Fruit fly (Drosophila melanogaster) whole organism, embryonic: ENCODE measurements around the gene temp.

Experiments
- Bdp1 ChIP-seq: fragments of 200-800 bp; sonication (Bioruptor generic); optimal IDR thresholded peaks from 3 replicates; lab custom pipeline; 2016; ENCODE audit warnings: missing biosample characterization, missing genetic modification characterization
- CG10147 ChIP-seq: fragments of 200-800 bp; sonication (Bioruptor generic); optimal IDR thresholded peaks from 2 replicates; lab custom pipeline; 2019; ENCODE audit warnings: missing biosample characterization, mild to moderate bottlenecking, missing genetic modification characterization, moderate library complexity
- CG10267 ChIP-seq: fragments of 200-800 bp; sonication (Bioruptor generic); optimal IDR thresholded peaks from 2 replicates; lab custom pipeline; 2018; ENCODE audit warnings: missing biosample characterization, mild to moderate bottlenecking, missing genetic modification characterization, moderate library complexity
- CG11093 ChIP-seq: fragments of 200-800 bp; sonication (Bioruptor generic); IDR thresholded peaks from 3 replicates; pipeline ENCODE4 v1.3.6; 2022; ENCODE audit warnings: missing biosample characterization, missing genetic modification characterization
- CG11504 ChIP-seq: fragments of 200-800 bp; sonication (Bioruptor generic); optimal IDR thresholded peaks from 3 replicates; lab custom pipeline; 2019; ENCODE audit warnings: missing biosample characterization, mild to moderate bottlenecking, missing genetic modification characterization, moderate library complexity
- CG11723 ChIP-seq: fragments of 200-800 bp; sonication (Bioruptor generic); optimal IDR thresholded peaks from 2 replicates; lab custom pipeline; 2017; ENCODE audit warnings: missing biosample characterization, mild to moderate bottlenecking, missing genetic modification characterization
- CG12942 ChIP-seq: fragments of 200-800 bp; sonication (Bioruptor generic); optimal IDR thresholded peaks from 3 replicates; lab custom pipeline; 2016; ENCODE audit warnings: missing biosample characterization, missing genetic modification characterization
- CG14014 ChIP-seq: fragments of 200-800 bp; sonication (Bioruptor generic); IDR thresholded peaks from 2 replicates; pipeline ENCODE4 v1.3.6; 2022; ENCODE audit warnings: missing biosample characterization, missing genetic modification characterization
- CG14441 ChIP-seq: fragments of 200-800 bp; sonication (Bioruptor generic); IDR thresholded peaks from 2 replicates; pipeline ENCODE4 v1.3.6; 2022; ENCODE audit warnings: missing biosample characterization, missing genetic modification characterization
- CG15479 ChIP-seq: fragments of 200-800 bp; sonication (Bioruptor generic); optimal IDR thresholded peaks from 3 replicates; lab custom pipeline; 2019; ENCODE audit warnings: missing biosample characterization, mild to moderate bottlenecking, missing genetic modification characterization, moderate library complexity
- CG15601 ChIP-seq: fragments of 200-800 bp; sonication (Bioruptor generic); optimal IDR thresholded peaks from 3 replicates; lab custom pipeline; 2019; ENCODE audit warnings: missing biosample characterization, mild to moderate bottlenecking, missing genetic modification characterization, moderate library complexity
- CG17829 ChIP-seq: fragments of 200-800 bp; optimal IDR thresholded peaks from 2 replicates; lab custom pipeline; 2019; ENCODE audit warnings: missing biosample characterization, mild to moderate bottlenecking, missing genetic modification characterization, moderate library complexity
- CG1832 ChIP-seq: fragments of 200-800 bp; sonication (Bioruptor generic); optimal IDR thresholded peaks from 2 replicates; lab custom pipeline; 2017; ENCODE audit warnings: missing biosample characterization, mild to moderate bottlenecking, missing genetic modification characterization, inconsistent platforms
- CG30403 ChIP-seq: fragments of 200-800 bp; sonication (Bioruptor generic); optimal IDR thresholded peaks from 3 replicates; lab custom pipeline; 2016; ENCODE audit warnings: missing biosample characterization, missing genetic modification characterization
- CG3995 ChIP-seq: fragments of 200-800 bp; sonication (Bioruptor generic); optimal IDR thresholded peaks from 3 replicates; lab custom pipeline; 2016; ENCODE audit warnings: missing biosample characterization, missing genetic modification characterization
- CG43689 ChIP-seq: fragments of 200-800 bp; sonication (Bioruptor generic); IDR thresholded peaks from 2 replicates; pipeline ENCODE4 v1.3.6; 2022; ENCODE audit warnings: missing biosample characterization, missing genetic modification characterization
- CG4617 ChIP-seq: fragments of 200-800 bp; sonication (Bioruptor generic); optimal IDR thresholded peaks from 3 replicates; lab custom pipeline; 2016; ENCODE audit warnings: missing biosample characterization, missing genetic modification characterization, borderline replicate concordance
- CG6254 ChIP-seq: fragments of 200-800 bp; sonication (Bioruptor generic); optimal IDR thresholded peaks from 3 replicates; lab custom pipeline; 2017; ENCODE audit warnings: mild to moderate bottlenecking, missing biosample characterization, missing genetic modification reagents, missing genetic modification characterization
- CG7786 ChIP-seq: fragments of 200-800 bp; sonication (Bioruptor generic); optimal IDR thresholded peaks from 2 replicates; lab custom pipeline; 2016; ENCODE audit warnings: missing biosample characterization, missing genetic modification characterization
- CG7987 ChIP-seq: fragments of 200-800 bp; sonication (Bioruptor generic); optimal IDR thresholded peaks from 2 replicates; lab custom pipeline; 2018; ENCODE audit warnings: missing biosample characterization, mild to moderate bottlenecking, missing genetic modification characterization, moderate library complexity
- CkIIα-i1 ChIP-seq: fragments of 200-800 bp; sonication (Bioruptor generic); IDR thresholded peaks from 2 replicates; pipeline ENCODE4 v1.3.6; 2022; ENCODE audit warnings: missing biosample characterization, missing genetic modification characterization
- Deaf1 ChIP-seq: fragments of 200-800 bp; optimal IDR thresholded peaks from 3 replicates; lab custom pipeline; 2019; ENCODE audit warnings: missing biosample characterization, mild to moderate bottlenecking, missing genetic modification characterization, moderate library complexity
- ERR ChIP-seq: fragments of 200-800 bp; sonication (Bioruptor generic); optimal IDR thresholded peaks from 2 replicates; lab custom pipeline; 2016; ENCODE audit warnings: missing biosample characterization, missing genetic modification characterization
- Fer3 ChIP-seq: fragments of 200-800 bp; sonication (Bioruptor generic); optimal IDR thresholded peaks from 2 replicates; lab custom pipeline; 2018; ENCODE audit warnings: missing biosample characterization, mild to moderate bottlenecking, missing genetic modification characterization, moderate library complexity
- Gsc ChIP-seq: fragments of 200-800 bp; sonication (Bioruptor generic); IDR thresholded peaks from 2 replicates; pipeline ENCODE4 v1.3.6; 2022; ENCODE audit warnings: missing biosample characterization, missing genetic modification characterization
- Gug ChIP-seq: fragments of 200-800 bp; sonication (Bioruptor generic); IDR thresholded peaks from 4 replicates; pipeline ENCODE4 v1.3.6; 2022; ENCODE audit warnings: missing biosample characterization, missing genetic modification characterization
- MESR4 ChIP-seq: fragments of 200-800 bp; sonication (Bioruptor generic); optimal IDR thresholded peaks from 2 replicates; lab custom pipeline; 2018; ENCODE audit warnings: missing biosample characterization, mild to moderate bottlenecking, missing genetic modification characterization, moderate library complexity
- Oli ChIP-seq: fragments of 200-800 bp; sonication (Bioruptor generic); optimal IDR thresholded peaks from 2 replicates; lab custom pipeline; 2018; ENCODE audit warnings: missing biosample characterization, mild to moderate bottlenecking, missing genetic modification characterization, moderate library complexity
- ac ChIP-seq: fragments of 200-800 bp; sonication (Bioruptor generic); optimal IDR thresholded peaks from 3 replicates; lab custom pipeline; 2017; ENCODE audit warnings: missing biosample characterization, mild to moderate bottlenecking, missing genetic modification characterization
- az2 ChIP-seq: fragments of 200-800 bp; sonication (Bioruptor generic); optimal IDR thresholded peaks from 3 replicates; lab custom pipeline; 2016; ENCODE audit warnings: missing biosample characterization, missing genetic modification characterization
- btn ChIP-seq: fragments of 200-800 bp; sonication (Bioruptor generic); optimal IDR thresholded peaks from 2 replicates; lab custom pipeline; 2016; ENCODE audit warnings: missing biosample characterization, missing genetic modification characterization
- fd102C ChIP-seq: fragments of 200-800 bp; sonication (Bioruptor generic); optimal IDR thresholded peaks from 2 replicates; lab custom pipeline; 2018; ENCODE audit warnings: missing biosample characterization, mild to moderate bottlenecking, missing genetic modification characterization, moderate library complexity
- fd3F ChIP-seq: fragments of 200-800 bp; sonication (Bioruptor generic); optimal IDR thresholded peaks from 2 replicates; lab custom pipeline; 2018; ENCODE audit warnings: missing biosample characterization, mild to moderate bottlenecking, missing genetic modification characterization, moderate library complexity
- gcm ChIP-seq: fragments of 200-800 bp; sonication (Bioruptor generic); optimal IDR thresholded peaks from 2 replicates; lab custom pipeline; 2019; ENCODE audit warnings: missing biosample characterization, mild to moderate bottlenecking, missing genetic modification characterization, moderate library complexity
- gsb-n ChIP-seq: fragments of 200-800 bp; sonication (Bioruptor generic); optimal IDR thresholded peaks from 3 replicates; lab custom pipeline; 2018; ENCODE audit warnings: missing biosample characterization, mild to moderate bottlenecking, missing genetic modification characterization
- klu ChIP-seq: fragments of 200-800 bp; sonication (Bioruptor generic); IDR thresholded peaks from 2 replicates; pipeline ENCODE4 v1.3.6; 2022; ENCODE audit warnings: missing biosample characterization, missing genetic modification characterization
- lmd ChIP-seq: fragments of 200-800 bp; sonication (Bioruptor generic); IDR thresholded peaks from 2 replicates; pipeline ENCODE4 v1.3.6; 2022; ENCODE audit warnings: missing biosample characterization, missing genetic modification characterization
- maf-S ChIP-seq: fragments of 200-800 bp; sonication (Bioruptor generic); optimal IDR thresholded peaks from 2 replicates; lab custom pipeline; 2016; ENCODE audit warnings: missing biosample characterization, missing genetic modification characterization
- nau ChIP-seq: fragments of 200-800 bp; sonication (Bioruptor generic); optimal IDR thresholded peaks from 3 replicates; lab custom pipeline; 2017; ENCODE audit warnings: missing biosample characterization, mild to moderate bottlenecking, missing genetic modification characterization, missing genetic modification reagents
- p53 ChIP-seq: fragments of 200-800 bp; sonication (Bioruptor generic); optimal IDR thresholded peaks from 2 replicates; lab custom pipeline; 2016; ENCODE audit warnings: missing biosample characterization, missing genetic modification characterization
- phol ChIP-seq: fragments of 200-800 bp; sonication (Bioruptor generic); optimal IDR thresholded peaks from 3 replicates; lab custom pipeline; 2018; ENCODE audit warnings: missing biosample characterization, mild to moderate bottlenecking, missing genetic modification characterization, moderate library complexity
- row ChIP-seq: fragments of 200-800 bp; sonication (Bioruptor generic); IDR thresholded peaks from 3 replicates; pipeline ENCODE4 v1.3.6; 2022; ENCODE audit warnings: missing biosample characterization, missing genetic modification characterization
- sim ChIP-seq: fragments of 200-800 bp; sonication (Bioruptor generic); IDR thresholded peaks from 2 replicates; pipeline ENCODE4 v1.3.6; 2022; ENCODE audit warnings: missing biosample characterization, missing genetic modification characterization
- slou ChIP-seq: fragments of 200-800 bp; sonication (Bioruptor generic); optimal IDR thresholded peaks from 3 replicates; lab custom pipeline; 2016; ENCODE audit warnings: missing biosample characterization, missing genetic modification characterization
- sug ChIP-seq: fragments of 200-800 bp; optimal IDR thresholded peaks from 2 replicates; lab custom pipeline; 2019; ENCODE audit warnings: missing biosample characterization, mild to moderate bottlenecking, missing genetic modification characterization, moderate library complexity
- twi ChIP-seq: fragments of 200-800 bp; optimal IDR thresholded peaks from 2 replicates; lab custom pipeline; 2019; ENCODE audit warnings: missing biosample characterization, mild to moderate bottlenecking, missing genetic modification characterization, moderate library complexity
- unc-4 ChIP-seq: fragments of 200-800 bp; sonication (Bioruptor generic); IDR thresholded peaks from 2 replicates; pipeline ENCODE4 v1.3.6; 2022; ENCODE audit warnings: missing biosample characterization, missing genetic modification characterization; ENCODE audit not compliant: partially characterized antibody
- zfh1 ChIP-seq: fragments of 200-800 bp; sonication (Bioruptor generic); IDR thresholded peaks from 3 replicates; pipeline ENCODE4 v1.3.6; 2022; ENCODE audit warnings: missing biosample characterization, missing genetic modification characterization
- zfh2 ChIP-seq: fragments of 200-800 bp; sonication (Bioruptor generic); optimal IDR thresholded peaks from 2 replicates; lab custom pipeline; 2016; ENCODE audit warnings: missing biosample characterization, missing genetic modification characterization

temp gene

DNA sequence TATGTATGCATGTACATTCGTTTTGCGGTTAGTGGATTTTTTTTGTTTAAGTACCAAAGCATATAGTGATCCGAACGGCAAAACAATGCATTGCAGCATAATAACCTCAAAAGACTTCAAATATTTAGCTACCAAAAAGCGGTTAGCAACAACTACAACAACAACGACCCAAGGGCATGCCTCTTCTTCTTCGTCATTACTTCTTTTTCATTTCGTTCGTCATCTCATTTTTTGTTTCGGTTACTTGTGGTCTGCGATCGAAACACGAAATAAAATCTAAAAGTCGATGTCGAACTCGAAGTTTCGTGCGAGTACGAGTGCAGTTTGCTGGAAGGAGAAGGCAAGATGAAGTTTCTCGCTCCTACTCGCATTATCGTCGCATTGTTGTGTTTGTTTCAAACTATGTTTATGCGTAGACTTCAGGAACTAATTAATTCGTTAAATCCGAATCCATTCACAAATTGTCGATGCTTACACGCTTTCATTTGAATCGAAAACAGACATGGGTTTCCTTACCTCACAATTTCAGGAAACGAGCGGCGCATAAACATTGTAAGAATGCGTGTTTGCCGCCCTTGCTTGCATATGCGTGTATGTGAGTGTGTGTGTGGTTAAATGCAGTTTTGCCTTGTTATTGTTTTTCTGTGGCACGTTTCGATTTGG is 36.5 kb upstream of the temp start (continued):
- TF ChIP-seq slou (GFP tag; lab: Kevin White, UChicago) = no peak
- TF ChIP-seq unc-4 (GFP tag; lab: Robert Waterston, UW) = no peak
- TF ChIP-seq CG6254 (GFP tag; lab: Kevin White, UChicago) = peak; percentile 72
- peak; percentile 78 for TF ChIP-seq twi (tag; lab: Kevin White, UChicago)
- no peak for TF ChIP-seq sug (tag; lab: Kevin White, UChicago)
- TF ChIP-seq CG11723 = peak; percentile 72
- peak; percentile 54; the same call in 2 of the 4 replicates for TF ChIP-seq Gug (GFP tag; lab: Robert Waterston, UW)
- TF ChIP-seq Bdp1 = peak; percentile 69
- TF ChIP-seq CG10147 (GFP tag; lab: Kevin White, UChicago) = peak; percentile 14
- peak; percentile 59 for TF ChIP-seq lmd (GFP tag; lab: Robert Waterston, UW)
- TF ChIP-seq CG15601 (tag; lab: Kevin White, UChicago) = peak; percentile 88
- TF ChIP-seq CG30403 (GFP tag; lab: Kevin White, UChicago) = peak; percentile 78
- no peak for TF ChIP-seq CG1832 (GFP tag; lab: Kevin White, UChicago)
- TF ChIP-seq fd102C (GFP tag; lab: Kevin White, UChicago) = peak; percentile 90
- TF ChIP-seq ac (GFP tag; lab: Kevin White, UChicago) = peak; percentile 67
- TF ChIP-seq gsb-n (tag; lab: Kevin White, UChicago) = peak; percentile 91
- TF ChIP-seq fd3F (GFP tag; lab: Kevin White, UChicago) = peak; percentile 30
- peak; percentile 65 for TF ChIP-seq Fer3 (tag; lab: Kevin White, UChicago)
- TF ChIP-seq CG14441 (GFP tag; lab: Robert Waterston, UW) = peak; percentile 73
- TF ChIP-seq CG7987 (GFP tag; lab: Kevin White, UChicago) = peak; percentile 69
- TF ChIP-seq maf-S (GFP tag; lab: Kevin White, UChicago) = peak; percentile 70
- TF ChIP-seq az2 (GFP tag; lab: Kevin White, UChicago) = peak; percentile 84
- peak; percentile 83 for TF ChIP-seq CG10267 (tag; lab: Kevin White, UChicago)
- TF ChIP-seq CG7786 (GFP tag; lab: Kevin White, UChicago) = peak; percentile 70
- TF ChIP-seq Deaf1 (tag; lab: Kevin White, UChicago) = peak; percentile 69
- TF ChIP-seq klu (GFP tag; lab: Robert Waterston, UW) = no peak
- TF ChIP-seq CG11504 (tag; lab: Kevin White, UChicago) = peak; percentile 78
- no peak for TF ChIP-seq CkIIα-i1 (GFP tag; lab: Robert Waterston, UW)
- no peak for TF ChIP-seq zfh2 (GFP tag; lab: Kevin White, UChicago)
- no peak for TF ChIP-seq Gsc (GFP tag; lab: Robert Waterston, UW)
- TF ChIP-seq MESR4 (GFP tag; lab: Kevin White, UChicago) = peak; percentile 25
- peak; percentile 84 for TF ChIP-seq phol (tag; lab: Kevin White, UChicago)
- peak; percentile 53; the same call in 1 of the 2 replicates for TF ChIP-seq CG14014 (GFP tag; lab: Robert Waterston, UW)
- peak; percentile 89 for TF ChIP-seq gcm (GFP tag; lab: Kevin White, UChicago)
- TF ChIP-seq CG15479 (GFP tag; lab: Kevin White, UChicago) = peak; percentile 65
- peak; percentile 90 for TF ChIP-seq row (GFP tag; lab: Robert Waterston, UW)
- TF ChIP-seq CG11093 (GFP tag; lab: Robert Waterston, UW) = peak; percentile 49; the same call in 1 of the 3 replicates
- TF ChIP-seq CG4617 (GFP tag; lab: Kevin White, UChicago) = no peak
- peak; percentile 71 for TF ChIP-seq CG12942 (GFP tag; lab: Kevin White, UChicago)
- peak; percentile 81 for TF ChIP-seq btn (GFP tag; lab: Kevin White, UChicago)
- peak; percentile 73 for TF ChIP-seq sim
- peak; percentile 95 for TF ChIP-seq zfh1 (GFP tag; lab: Robert Waterston, UW)
- TF ChIP-seq Oli (tag; lab: Kevin White, UChicago) = peak; percentile 75
- peak; percentile 72 for TF ChIP-seq CG43689 (GFP tag; lab: Robert Waterston, UW)
- TF ChIP-seq CG17829 (tag; lab: Kevin White, UChicago) = peak; percentile 93
- TF ChIP-seq ERR (GFP tag; lab: Kevin White, UChicago) = peak; percentile 45
- no peak for TF ChIP-seq CG3995 (GFP tag; lab: Kevin White, UChicago)
- peak; percentile 60 for TF ChIP-seq p53 (GFP tag; lab: Kevin White, UChicago)
- TF ChIP-seq nau = peak; percentile 70
